Worm (Caenorhabditis elegans) whole organism, early embryonic: ENCODE measurements around the gene F49E12.8.

Experiments used
- B0310.2 ChIP-seq: sonication (generic microtip); optimal IDR thresholded peaks from 2 replicates; lab custom pipeline; 2016; ENCODE audit warnings: mild to moderate bottlenecking, missing genetic modification characterization, missing compliant biosample characterization
- ama-1 ChIP-seq: fragments of 150-350 bp; optimal IDR thresholded peaks from 2 replicates; lab custom pipeline; 2014
- ceh-13 ChIP-seq: fragments of 200-800 bp; sonication (Bioruptor generic); optimal IDR thresholded peaks from 2 replicates; lab custom pipeline; 2018; ENCODE audit warnings: mild to moderate bottlenecking, missing genetic modification characterization, missing compliant biosample characterization
- ceh-36 ChIP-seq: sonication (generic microtip); optimal IDR thresholded peaks from 2 replicates; lab custom pipeline; 2016; ENCODE audit warnings: missing genetic modification characterization, inconsistent platforms, missing compliant biosample characterization
- ets-7 ChIP-seq: sonication (generic microtip); optimal IDR thresholded peaks from 2 replicates; lab custom pipeline; 2016; ENCODE audit warnings: missing genotype, missing genetic modification characterization, missing compliant biosample characterization
- hnd-1 ChIP-seq: sonication (generic microtip); optimal IDR thresholded peaks from 2 replicates; lab custom pipeline; 2016; ENCODE audit warnings: missing genetic modification characterization, missing compliant biosample characterization

DNA sequence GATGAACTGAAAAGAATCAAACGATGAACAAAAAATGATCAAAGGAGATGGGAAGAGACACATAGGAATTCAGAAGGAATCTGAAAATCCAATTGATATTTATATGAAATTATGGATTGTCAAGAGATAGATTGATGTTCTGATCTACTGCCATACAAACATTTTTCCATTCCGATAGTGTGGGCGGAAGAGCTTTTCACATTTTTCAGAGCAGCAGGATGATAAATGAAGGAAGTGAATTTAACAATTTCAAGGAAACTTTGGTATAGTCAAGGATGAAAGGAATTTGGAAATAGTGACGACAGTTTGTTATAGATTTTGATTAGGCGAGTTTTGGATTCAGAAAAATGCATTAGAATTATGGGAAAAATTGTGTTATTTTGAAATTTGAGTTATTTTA is 11.2 kb upstream of the F49E12.8 start, which contains the start of gene ubc-24:
- TF ChIP-seq hnd-1 (no peak), B0310.2 (tag; lab: Kevin White, UChicago) (no peak), ama-1 (lab: Kevin White, UChicago) (no peak), ets-7 (tag; lab: Kevin White, UChicago) (no peak), ceh-13 (GFP tag; lab: Kevin White, UChicago) (no peak), ceh-36 (no peak)
